Fruit fly (Drosophila melanogaster) Kc167 (cell line): ENCODE results near the gene TTLL4A.

Source experiments
- Myc ChIP-seq: fragments of >200 bp; optimal IDR thresholded peaks from 2 replicates; lab custom pipeline; 2017; ENCODE audit warnings: missing external identifiers
- Sin3A ChIP-seq: fragments of >200 bp; optimal IDR thresholded peaks from 2 replicates; lab custom pipeline; 2018; ENCODE audit warnings: missing external identifiers
- h ChIP-seq: fragments of >200 bp; optimal IDR thresholded peaks from 3 replicates; lab custom pipeline; 2018; ENCODE audit warnings: missing external identifiers
- insv ChIP-seq: fragments of >200 bp; optimal IDR thresholded peaks from 3 replicates; lab custom pipeline; 2018; ENCODE audit warnings: missing external identifiers
- psq ChIP-seq: fragments of >200 bp; optimal IDR thresholded peaks from 2 replicates; lab custom pipeline; 2017; ENCODE audit warnings: missing external identifiers
- ttk ChIP-seq: sonication (Bioruptor generic); optimal IDR thresholded peaks from 2 replicates; lab custom pipeline; 2017; ENCODE audit warnings: missing external identifiers

DNA sequence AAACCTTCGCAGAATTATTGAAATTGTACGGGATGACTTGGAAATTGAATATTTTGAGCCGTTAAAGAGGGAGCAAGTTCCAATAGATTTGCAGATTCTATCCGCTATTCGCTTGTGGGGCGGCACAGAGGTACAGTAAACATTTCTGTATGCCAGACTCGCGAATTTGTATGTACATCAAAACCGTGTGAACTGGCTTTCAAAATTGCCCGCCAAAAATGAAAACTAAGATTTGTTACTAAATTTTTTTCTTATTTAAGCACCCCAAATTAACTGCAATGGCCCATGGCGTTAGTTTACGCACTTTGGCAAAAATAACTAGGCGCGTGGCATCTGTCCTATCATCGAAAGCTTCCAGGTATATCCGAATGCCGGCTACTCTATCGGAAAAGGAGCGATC is 1.2 kb upstream of the TTLL4A start:
- TF ChIP-seq Myc (lab: Kevin White, UChicago) (no peak), h (lab: Kevin White, UChicago) (no peak), ttk (no peak), Sin3A (lab: Kevin White, UChicago) (no peak), psq (no peak), insv (lab: Kevin White, UChicago) (no peak)
